Worm (Caenorhabditis elegans) whole organism, young adult: ENCODE measurements around the gene clec-9.

ENCODE experiments used
- B0261.1 ChIP-seq: sonication (generic microtip); optimal IDR thresholded peaks from 2 replicates; lab custom pipeline; 2016; ENCODE audit warnings: mild to moderate bottlenecking, missing genetic modification characterization, moderate library complexity, missing compliant biosample characterization
- F39B2.1 ChIP-seq: fragments of 200-800 bp; sonication (Bioruptor generic); IDR thresholded peaks from 2 replicates; pipeline ENCODE4 v1.3.6; 2022; ENCODE audit warnings: missing genetic modification reagents, missing genetic modification characterization, missing compliant biosample characterization
- F52B5.7 ChIP-seq: sonication (generic microtip); optimal IDR thresholded peaks from 2 replicates; lab custom pipeline; 2016; ENCODE audit warnings: mild to moderate bottlenecking, missing genetic modification characterization, missing compliant biosample characterization
- F55B11.4 ChIP-seq: sonication (generic microtip); optimal IDR thresholded peaks from 2 replicates; lab custom pipeline; 2016; ENCODE audit warnings: missing compliant biosample characterization, missing genetic modification characterization, borderline replicate concordance; ENCODE audit not compliant: insufficient read depth
- ama-1 ChIP-seq, 3 experiments: fragments of 150-350 bp in 1 of 3; sonication (generic microtip) in 2 of 3; optimal IDR thresholded peaks; 2 replicates each; lab custom pipeline; 2014 to 2018; ENCODE audit warnings: missing biosample characterization in 2 of 3, missing genetic modification characterization in 2 of 3, missing genetic modification reagents in 2 of 3
- aptf-3 ChIP-seq: fragments of 200-800 bp; sonication (Bioruptor generic); IDR thresholded peaks from 2 replicates; pipeline ENCODE4 v1.3.6; 2022; ENCODE audit warnings: missing genetic modification characterization, missing compliant biosample characterization
- athp-1 ChIP-seq: sonication (generic microtip); optimal IDR thresholded peaks from 2 replicates; lab custom pipeline; 2017; ENCODE audit warnings: mild to moderate bottlenecking, missing genetic modification characterization, missing compliant biosample characterization
- attf-3 ChIP-seq: fragments of 200-800 bp; sonication (Bioruptor generic); conservative IDR thresholded peaks from 2 replicates; pipeline ENCODE4 v1.3.6; 2022; ENCODE audit warnings: missing genetic modification reagents, missing genetic modification characterization, missing compliant biosample characterization
- cebp-1 ChIP-seq, 2 experiments: fragments of 200-800 bp in 1 of 2; sonication (Bioruptor generic) in 1 of 2; sonication (generic microtip) in 1 of 2; IDR thresholded peaks in 1 of 2; optimal IDR thresholded peaks in 1 of 2; 2 replicates each; pipeline versions ENCODE4 v1.3.6 to Lab custom; 2017 to 2022; ENCODE audit warnings: missing compliant biosample characterization in 2 of 2, missing genetic modification characterization in 2 of 2, mild to moderate bottlenecking in 1 of 2, missing genetic modification reagents in 1 of 2, moderate library complexity in 1 of 2
- ceh-27 ChIP-seq: fragments of 200-800 bp; sonication (Bioruptor generic); optimal IDR thresholded peaks from 2 replicates; lab custom pipeline; 2018; ENCODE audit warnings: mild to moderate bottlenecking, missing genetic modification characterization, moderate library complexity, missing compliant biosample characterization
- egl-44 ChIP-seq: fragments of 200-800 bp; sonication (Bioruptor generic); IDR thresholded peaks from 2 replicates; pipeline ENCODE4 v1.3.6; 2022; ENCODE audit warnings: missing genetic modification reagents, missing genetic modification characterization, missing compliant biosample characterization
- hsf-1 ChIP-seq: fragments of 200-800 bp; sonication (Bioruptor generic); IDR thresholded peaks from 2 replicates; pipeline ENCODE4 v1.3.6; 2022; ENCODE audit warnings: missing genetic modification reagents, missing genetic modification characterization, missing compliant biosample characterization
- lag-1 ChIP-seq: fragments of 200-800 bp; sonication (Bioruptor generic); IDR thresholded peaks from 2 replicates; pipeline ENCODE4 v1.3.6; 2022; ENCODE audit warnings: missing genetic modification reagents, missing genetic modification characterization, missing compliant biosample characterization
- let-607 ChIP-seq, 2 experiments: fragments of 200-800 bp in 1 of 2; sonication (Bioruptor generic) in 1 of 2; sonication (generic microtip) in 1 of 2; optimal IDR thresholded peaks; 2 replicates each; lab custom pipeline; 2016 to 2018; ENCODE audit warnings: mild to moderate bottlenecking in 2 of 2, missing compliant biosample characterization in 2 of 2, missing genetic modification characterization in 2 of 2, moderate library complexity in 2 of 2, missing genotype in 1 of 2
- lin-40 ChIP-seq: sonication (generic microtip); optimal IDR thresholded peaks from 2 replicates; lab custom pipeline; 2016; ENCODE audit warnings: missing genetic modification characterization, mild to moderate bottlenecking, missing compliant biosample characterization, missing genotype, missing genetic modification reagents
- madf-3 ChIP-seq: fragments of 200-800 bp; sonication (Bioruptor generic); IDR thresholded peaks from 2 replicates; pipeline ENCODE4 v1.3.6; 2022; ENCODE audit warnings: missing genetic modification reagents, missing genetic modification characterization, missing compliant biosample characterization
- madf-8 ChIP-seq: fragments of 200-800 bp; sonication (Bioruptor generic); conservative IDR thresholded peaks from 2 replicates; pipeline ENCODE4 v1.3.6; 2022; ENCODE audit warnings: missing genetic modification reagents, missing genetic modification characterization, missing compliant biosample characterization
- mcd-1 ChIP-seq: fragments of 200-800 bp; sonication (Bioruptor generic); IDR thresholded peaks from 2 replicates; pipeline ENCODE4 v1.3.6; 2022; ENCODE audit warnings: missing genetic modification reagents, missing genetic modification characterization, missing compliant biosample characterization
- mel-28 ChIP-seq: sonication (generic microtip); optimal IDR thresholded peaks from 2 replicates; lab custom pipeline; 2016; ENCODE audit warnings: borderline replicate concordance, mild to moderate bottlenecking, missing genetic modification characterization, missing compliant biosample characterization
- nhr-179 ChIP-seq: sonication (generic microtip); optimal IDR thresholded peaks from 2 replicates; lab custom pipeline; 2016; ENCODE audit warnings: mild to moderate bottlenecking, missing genetic modification characterization, missing compliant biosample characterization
- pha-4 ChIP-seq: fragments of 150-350 bp; sonication (generic microtip); optimal IDR thresholded peaks from 2 replicates; lab custom pipeline; 2014; ENCODE audit warnings: missing biosample characterization, missing genetic modification reagents, missing genetic modification characterization
- snpc-3.4 ChIP-seq: sonication (generic microtip); optimal IDR thresholded peaks from 2 replicates; lab custom pipeline; 2017; ENCODE audit warnings: missing genetic modification characterization, mild to moderate bottlenecking, missing compliant biosample characterization, antibody characterized with exemption, moderate library complexity, missing genotype, missing genetic modification reagents
- snpc-4 ChIP-seq, 5 experiments: fragments of 150-350 bp in 1 of 5; sonication (generic microtip) in 4 of 5; optimal IDR thresholded peaks; 2 replicates each; lab custom pipeline; 2014 to 2018; ENCODE audit warnings: missing genetic modification characterization in 5 of 5, missing biosample characterization in 3 of 5, antibody characterized with exemption in 2 of 5, mild to moderate bottlenecking in 2 of 5, missing compliant biosample characterization in 2 of 5, missing genotype in 2 of 5, moderate library complexity in 2 of 5, missing genetic modification reagents in 1 of 5
- tbp1 ChIP-seq: fragments of 200-800 bp; sonication (Bioruptor generic); optimal IDR thresholded peaks from 2 replicates; lab custom pipeline; 2018; ENCODE audit warnings: mild to moderate bottlenecking, missing genetic modification characterization, missing compliant biosample characterization
- unc-62 ChIP-seq: fragments of 150-350 bp; optimal IDR thresholded peaks from 2 replicates; lab custom pipeline; 2014; ENCODE audit warnings: missing biosample characterization, missing genetic modification reagents, missing genetic modification characterization
- xnd-1 ChIP-seq: sonication (generic microtip); optimal IDR thresholded peaks from 2 replicates; lab custom pipeline; 2016; ENCODE audit warnings: missing genotype, missing genetic modification reagents, missing genetic modification characterization, missing compliant biosample characterization
- zfh-2 ChIP-seq: fragments of 200-800 bp; sonication (Bioruptor generic); conservative IDR thresholded peaks from 2 replicates; pipeline ENCODE4 v1.3.6; 2022; ENCODE audit warnings: missing genetic modification reagents, missing genetic modification characterization, missing compliant biosample characterization
- ztf-26 ChIP-seq: sonication (generic microtip); optimal IDR thresholded peaks from 2 replicates; lab custom pipeline; 2017; ENCODE audit warnings: missing genetic modification characterization, missing compliant biosample characterization
- ztf-6 ChIP-seq: fragments of 200-800 bp; sonication (Bioruptor generic); IDR thresholded peaks from 2 replicates; pipeline ENCODE4 v1.3.6; 2022; ENCODE audit warnings: missing genetic modification reagents, missing genetic modification characterization, missing compliant biosample characterization

Gene clec-9

DNA sequence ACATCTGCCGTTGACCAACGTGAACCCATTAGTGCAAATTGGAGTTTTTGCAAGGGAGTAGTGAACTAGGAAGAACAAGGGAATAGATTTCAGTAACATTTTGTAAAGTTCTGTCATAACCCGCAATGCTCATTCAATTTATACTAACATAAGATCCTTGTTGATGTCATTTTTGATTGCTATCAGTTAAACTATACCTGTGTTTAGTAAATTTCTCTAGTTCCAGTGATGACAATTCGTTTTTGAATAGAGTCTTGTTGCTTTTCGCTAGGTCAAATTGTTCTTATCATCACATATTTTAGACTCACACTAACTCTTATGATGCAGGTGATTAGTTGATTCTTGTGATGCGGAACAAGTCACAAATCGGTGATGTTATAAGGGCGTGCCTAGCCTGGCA is at the start of gene clec-9:
TSS of gene clec-9 (minus strand) at position 101 of the 400 bp plus-strand sequence.
- TF ChIP-seq mcd-1 (GFP tag; lab: Robert Waterston, UW) (no peak), nhr-179 (tag; lab: Kevin White, UChicago) (no peak), ceh-27 (GFP tag; lab: Kevin White, UChicago) (no peak), madf-8 (no peak), aptf-3 (no peak), let-607 (tag; optimal IDR thresholded peaks at IDR 0.05; lab: Kevin White, UChicago) (no peak), pha-4 (tag; lab: Kevin White, UChicago) (no peak), cebp-1 (GFP tag; IDR thresholded peaks at IDR 0.05; lab: Robert Waterston, UW) (no peak), cebp-1 (tag; optimal IDR thresholded peaks at IDR 0.05; lab: Kevin White, UChicago) (no peak), attf-3 (GFP tag; lab: Robert Waterston, UW) (no peak), egl-44 (GFP tag; lab: Robert Waterston, UW) (no peak), tbp1 (no peak), mel-28 (tag; lab: Kevin White, UChicago) (no peak), snpc-3.4 (no peak)

DNA sequence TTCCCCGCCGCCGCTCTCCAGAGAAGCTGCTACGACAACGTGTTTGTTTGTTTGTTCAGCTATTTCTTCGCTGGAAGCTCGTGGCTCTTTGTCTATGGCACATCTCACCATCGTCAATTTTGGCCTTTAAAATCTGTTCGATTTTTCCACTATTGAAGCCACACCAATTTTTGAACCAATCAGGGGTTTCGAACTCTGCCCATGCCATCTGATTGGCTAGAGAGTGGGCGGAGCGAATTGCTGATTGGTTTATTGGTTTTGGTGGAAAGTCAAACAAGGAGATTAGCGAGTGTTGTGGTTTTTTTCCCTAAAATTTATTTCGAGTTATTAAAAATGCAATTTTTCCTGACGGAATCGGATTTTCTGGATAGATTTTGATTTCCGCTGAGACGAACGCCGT is 49.7 kb upstream of the clec-9 start:
- TF ChIP-seq hsf-1 (GFP tag; lab: Robert Waterston, UW) = no peak
- TF ChIP-seq ztf-6 (GFP tag; lab: Robert Waterston, UW) = no peak
- TF ChIP-seq tbp1 = no peak
- no peak for TF ChIP-seq lin-40 (tag; lab: Kevin White, UChicago)
- TF ChIP-seq unc-62 (GFP tag; lab: Kevin White, UChicago) = no peak
- TF ChIP-seq lag-1 (GFP tag; lab: Robert Waterston, UW) = no peak
- no peak for TF ChIP-seq ztf-26 (tag; lab: Kevin White, UChicago)
- no peak for TF ChIP-seq B0261.1 (tag; lab: Kevin White, UChicago)
- no peak for TF ChIP-seq F39B2.1 (GFP tag; lab: Robert Waterston, UW)

DNA sequence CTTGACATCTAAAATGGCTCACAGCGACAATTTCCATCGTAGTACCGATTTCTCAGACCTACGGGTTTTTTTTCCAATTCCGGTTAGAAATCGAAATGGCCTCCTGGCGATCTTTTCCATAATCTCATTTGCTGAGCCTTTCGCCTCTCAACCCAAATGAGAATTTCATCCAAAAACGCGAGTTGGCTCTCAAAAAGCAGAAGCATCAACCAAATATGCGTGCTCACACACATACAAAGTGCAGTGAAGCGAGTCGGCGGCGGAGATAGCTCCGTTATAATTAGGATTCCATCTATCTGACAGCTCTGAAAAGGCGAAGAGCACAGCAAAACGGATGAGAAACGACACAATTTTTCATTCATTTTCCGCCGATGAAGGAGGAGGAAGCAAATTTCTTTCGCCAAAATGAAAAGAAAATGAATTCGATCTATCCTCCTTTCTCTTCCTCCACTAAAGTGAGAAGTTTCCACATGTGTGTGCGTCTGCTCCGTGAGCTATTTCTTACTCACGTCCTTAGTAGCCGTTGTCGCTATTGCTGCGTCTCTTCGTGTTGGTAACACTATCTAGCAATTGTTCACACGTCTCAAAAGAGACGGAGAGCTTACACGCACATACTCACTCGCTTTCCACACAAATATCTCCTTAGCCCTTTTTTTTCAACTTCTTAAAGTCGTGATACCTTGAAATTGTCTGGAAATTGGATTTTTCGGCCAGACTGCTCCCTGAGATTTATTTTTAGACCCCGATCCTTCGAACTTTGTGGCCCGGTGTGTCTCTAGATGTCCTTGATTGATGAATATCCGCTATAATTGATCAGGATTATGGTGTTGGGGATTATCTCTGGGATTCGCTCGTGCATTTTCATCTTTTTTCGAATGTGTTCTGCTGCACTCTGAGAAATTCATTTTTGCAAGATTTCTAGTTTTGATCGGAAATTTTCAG is 45.9 kb upstream of the clec-9 start:
- TF ChIP-seq xnd-1 (no peak), zfh-2 (0 out of 2 replicates have a peak, but pooled peaks have one; percentile 14)

DNA sequence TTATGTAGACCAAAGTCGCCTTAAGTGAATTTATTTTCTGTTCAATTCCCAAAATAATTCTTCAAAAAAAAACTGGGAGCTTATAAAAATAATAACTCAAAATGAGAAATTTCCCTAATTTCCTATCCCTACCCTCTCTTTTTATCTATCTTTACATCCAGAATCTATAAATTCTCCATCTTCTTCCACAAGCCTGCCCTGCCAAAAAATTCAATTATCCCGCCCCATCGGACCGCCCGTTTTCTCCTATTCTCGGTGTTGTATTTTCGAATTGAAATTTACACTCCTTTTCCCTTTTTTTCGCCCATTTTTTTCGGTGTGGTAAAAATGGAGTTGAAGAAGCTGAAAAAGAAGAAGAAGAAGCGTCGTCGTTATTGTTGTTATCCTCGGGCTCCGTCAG is 43.0 kb upstream of the clec-9 start:
- TF ChIP-seq snpc-4 (GFP tag; optimal IDR thresholded peaks at IDR 0.05; lab: Kevin White, UChicago) (no peak), snpc-4 (tag; optimal IDR thresholded peaks at IDR 0.05; lab: Kevin White, UChicago) (no peak), ama-1 (optimal IDR thresholded peaks at IDR 0.05; lab: Kevin White, UChicago) (no peak), ama-1 (GFP tag; optimal IDR thresholded peaks at IDR 0.05; lab: Kevin White, UChicago) (no peak), madf-3 (GFP tag; lab: Robert Waterston, UW) (no peak), F55B11.4 (tag; lab: Kevin White, UChicago) (no peak), athp-1 (tag; lab: Kevin White, UChicago) (no peak), F39B2.1 (GFP tag; lab: Robert Waterston, UW) (no peak), F52B5.7 (tag; lab: Kevin White, UChicago) (no peak)
